Fruit fly (Drosophila melanogaster): ENCODE data around the gene CG33253.

CG33253 gene

DNA sequence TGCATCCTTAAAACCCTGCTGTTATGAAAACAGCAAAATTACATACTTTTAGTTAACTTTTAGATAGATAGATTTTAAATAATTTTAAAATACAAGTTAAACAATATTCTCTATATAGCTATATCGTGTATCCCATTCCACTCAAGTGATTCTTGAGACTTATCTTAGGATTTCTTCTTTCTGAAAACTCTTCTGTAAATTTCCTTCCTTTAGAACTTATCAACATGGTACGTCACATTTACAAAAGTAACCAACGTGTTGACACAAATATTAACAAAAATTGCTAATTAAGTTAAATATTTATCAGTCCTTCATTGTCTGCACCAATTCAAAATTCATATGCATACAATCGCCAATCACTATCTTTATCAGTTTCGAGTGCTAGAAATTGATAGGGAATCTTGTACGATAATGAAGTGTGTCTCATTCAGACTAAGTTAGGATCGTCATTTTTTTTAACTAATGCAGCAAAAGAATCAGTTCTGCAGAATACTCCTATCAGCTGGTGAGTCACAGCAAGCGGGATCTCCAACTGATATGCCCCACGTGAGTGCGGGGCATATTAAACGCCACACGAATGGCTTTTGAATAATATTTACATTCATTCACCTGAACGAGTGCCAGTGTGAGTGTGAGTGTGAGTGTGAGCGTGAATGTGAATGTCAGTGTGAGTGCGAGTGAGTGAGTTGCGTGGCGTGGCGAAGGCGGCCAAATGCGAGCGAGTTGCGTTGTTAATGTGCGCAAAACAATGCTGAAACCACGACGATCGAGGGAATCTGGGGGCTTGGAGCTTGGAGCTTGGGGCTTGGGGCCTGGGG is 15.4 kb upstream of the CG33253 start (continued):
- TF ChIP-seq D (optimal IDR thresholded peaks at IDR 0.05) (no peak), D (GFP tag; optimal IDR thresholded peaks at IDR 0.05) (no peak), Dp (GFP tag; optimal IDR thresholded peaks at IDR 0.05) (no peak), amos (GFP tag; IDR thresholded peaks at IDR 0.05; ENCODE audit: partially characterized antibody) (no peak; the same call in 1 of the 2 replicates), sens-2 (GFP tag; IDR thresholded peaks at IDR 0.05) (no peak), TFAM (GFP tag; optimal IDR thresholded peaks at IDR 0.05) (no peak)

- TF ChIP-seq Ets97D (GFP tag; optimal IDR thresholded peaks at IDR 0.05) (peak; percentile 17), CG10267 (tag; optimal IDR thresholded peaks at IDR 0.05) (peak; percentile 70), tio (GFP tag; optimal IDR thresholded peaks at IDR 0.05) (no peak), CG8290 (GFP tag; optimal IDR thresholded peaks at IDR 0.05) (peak; percentile 75), CG8290 (tag; optimal IDR thresholded peaks at IDR 0.05) (peak; percentile 40 to 66), Spps (tag; optimal IDR thresholded peaks at IDR 0.05) (no peak), CG8359 (GFP tag; optimal IDR thresholded peaks at IDR 0.05; ENCODE audit: borderline replicate concordance) (peak; percentile 39), chinmo (GFP tag; IDR thresholded peaks at IDR 0.05; ENCODE audit: partially characterized antibody) (0 out of 4 replicates have a peak, but pooled peaks have one; percentile 4), CTCF (GFP tag; optimal IDR thresholded peaks at IDR 0.05) (peak; percentile 24), CG17568 (GFP tag; optimal IDR thresholded peaks at IDR 0.05) (no peak), chm (GFP tag; IDR thresholded peaks at IDR 0.05) (no peak), Med (GFP tag) (peak; percentile 45), stwl (tag; optimal IDR thresholded peaks at IDR 0.05) (peak; percentile 93), Pdp1 (GFP tag; optimal IDR thresholded peaks at IDR 0.05) (peak in 1 of 2 experiments; percentile 27)
Observed at dm6 chrX:19170791-19171190, 12.4 kb upstream of the CG33253 start, which contains the start of gene Inx5. Inx5 (minus strand) TSS chrX:19170883.

DNA sequence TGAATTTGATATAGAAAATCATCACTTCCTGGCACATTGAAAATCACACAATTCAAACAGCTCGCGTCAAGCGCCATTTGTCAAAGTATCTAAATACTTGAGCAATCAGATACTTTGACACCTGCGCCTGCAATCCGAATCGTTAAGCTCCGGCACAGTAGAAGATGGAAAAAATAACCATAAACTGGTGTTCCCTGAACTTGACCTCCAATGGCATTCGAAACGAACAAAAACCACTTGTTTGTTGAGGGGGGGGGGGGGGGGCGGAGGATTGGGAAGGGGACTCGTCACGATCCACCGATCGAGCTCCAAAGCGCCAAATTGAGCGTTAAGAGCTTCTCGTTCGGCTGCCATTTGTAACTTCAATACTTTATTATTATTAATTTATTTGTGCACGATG is 11.3 kb upstream of the CG33253 start:
- peak; percentile 71 for TF ChIP-seq sd (tag; optimal IDR thresholded peaks at IDR 0.05)
- peak; percentile 17 for TF ChIP-seq CG8359 (GFP tag; optimal IDR thresholded peaks at IDR 0.05; ENCODE audit: borderline replicate concordance)
- peak in 1 of 2 experiments; percentile 37 for TF ChIP-seq Hr78 (GFP tag; optimal IDR thresholded peaks at IDR 0.05)
- no peak for TF ChIP-seq zen (tag; optimal IDR thresholded peaks at IDR 0.05)
- peak; percentile 62 for TF ChIP-seq crol (GFP tag; IDR thresholded peaks at IDR 0.05)
- TF ChIP-seq CG6683 (GFP tag; optimal IDR thresholded peaks at IDR 0.05) = no peak
- TF ChIP-seq CG15479 (GFP tag; optimal IDR thresholded peaks at IDR 0.05) = no peak
- peak; percentile 19 for TF ChIP-seq CG12769 (tag; optimal IDR thresholded peaks at IDR 0.05)
- peak; percentile 83 for TF ChIP-seq chinmo (GFP tag; IDR thresholded peaks at IDR 0.05; ENCODE audit: partially characterized antibody)

DNA sequence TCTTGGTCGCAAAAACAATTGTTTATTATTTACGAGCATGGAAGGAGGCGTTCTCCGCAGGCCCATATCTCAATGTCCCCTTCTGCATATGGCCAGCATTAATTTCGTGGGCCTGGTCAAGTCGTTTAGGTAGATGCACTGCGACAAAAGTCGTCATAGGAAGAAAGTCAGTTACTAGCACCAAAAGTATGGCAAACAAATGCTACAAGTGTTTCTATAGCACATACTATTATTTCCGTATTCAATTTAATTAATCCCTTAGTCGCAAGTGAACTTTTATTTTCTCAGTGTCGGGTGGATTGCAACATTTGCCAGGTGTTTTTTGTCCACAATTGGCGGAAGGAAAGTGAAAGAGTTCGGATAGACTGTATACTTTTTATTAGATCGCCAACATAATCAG is 10.3 kb upstream of the CG33253 start:
- TF ChIP-seq cas (GFP tag; IDR thresholded peaks at IDR 0.05) (no peak), CG3281 (GFP tag; optimal IDR thresholded peaks at IDR 0.05) (no peak), Fer2 (tag; optimal IDR thresholded peaks at IDR 0.05) (no peak), inv (GFP tag; IDR thresholded peaks at IDR 0.05; ENCODE audit: partially characterized antibody) (no peak), CG14965 (GFP tag; optimal IDR thresholded peaks at IDR 0.05; ENCODE audit: borderline replicate concordance) (no peak), Xbp1 (GFP tag; optimal IDR thresholded peaks at IDR 0.05) (peak; percentile 29), hbn (GFP tag; IDR thresholded peaks at IDR 0.05; ENCODE audit: partially characterized antibody) (no peak), CG5180 (GFP tag; optimal IDR thresholded peaks at IDR 0.05) (no peak), B-H1 (GFP tag; IDR thresholded peaks at IDR 0.05) (no peak), mld (GFP tag; IDR thresholded peaks at IDR 0.05; ENCODE audit: partially characterized antibody) (no peak), CG6683 (GFP tag; optimal IDR thresholded peaks at IDR 0.05) (no peak), CG12219 (GFP tag; optimal IDR thresholded peaks at IDR 0.05) (no peak), CG13424 (tag; optimal IDR thresholded peaks at IDR 0.05) (no peak), CG10274 (GFP tag; optimal IDR thresholded peaks at IDR 0.05) (no peak), Meics (GFP tag; optimal IDR thresholded peaks at IDR 0.05) (no peak), Dek (tag; optimal IDR thresholded peaks at IDR 0.05) (no peak), corto (GFP tag; optimal IDR thresholded peaks at IDR 0.05) (no peak), CG13296 (GFP tag; optimal IDR thresholded peaks at IDR 0.05) (no peak)

All from whole organism, embryonic.